Worm (Caenorhabditis elegans) whole organism, late embryonic: ENCODE results near the gene mcat-1.

ENCODE experiments used
- C08G9.2 ChIP-seq: sonication (generic microtip); optimal IDR thresholded peaks from 2 replicates; lab custom pipeline; 2016; ENCODE audit warnings: mild to moderate bottlenecking, missing genetic modification characterization, moderate library complexity, missing compliant biosample characterization
- F13H6.1 ChIP-seq: sonication (generic microtip); optimal IDR thresholded peaks from 2 replicates; lab custom pipeline; 2016; ENCODE audit warnings: missing genetic modification characterization, missing compliant biosample characterization
- K09A11.1 ChIP-seq: sonication (generic microtip); optimal IDR thresholded peaks from 2 replicates; lab custom pipeline; 2017; ENCODE audit warnings: antibody characterized with exemption, mild to moderate bottlenecking, missing genetic modification characterization, missing compliant biosample characterization; ENCODE audit not compliant: insufficient read depth
- Y22D7AL.16 ChIP-seq: sonication (generic microtip); optimal IDR thresholded peaks from 2 replicates; lab custom pipeline; 2016; ENCODE audit warnings: missing genetic modification characterization, missing compliant biosample characterization
- ama-1 ChIP-seq: fragments of 150-350 bp; optimal IDR thresholded peaks from 2 replicates; lab custom pipeline; 2014
- ceh-14 ChIP-seq: sonication (generic microtip); optimal IDR thresholded peaks from 2 replicates; lab custom pipeline; 2016; ENCODE audit warnings: missing genotype, missing genetic modification characterization, missing compliant biosample characterization
- ceh-18 ChIP-seq: sonication (generic microtip); optimal IDR thresholded peaks from 2 replicates; lab custom pipeline; 2016; ENCODE audit warnings: missing genetic modification characterization, missing compliant biosample characterization
- ceh-2 ChIP-seq: sonication (generic microtip); optimal IDR thresholded peaks from 2 replicates; lab custom pipeline; 2016; ENCODE audit warnings: missing genotype, missing genetic modification characterization, missing compliant biosample characterization
- ceh-22 ChIP-seq: sonication (generic microtip); optimal IDR thresholded peaks from 2 replicates; lab custom pipeline; 2017; ENCODE audit warnings: missing biosample characterization, missing genetic modification characterization
- ceh-24 ChIP-seq: sonication (generic microtip); optimal IDR thresholded peaks from 2 replicates; lab custom pipeline; 2016; ENCODE audit warnings: mild to moderate bottlenecking, missing genetic modification characterization, missing compliant biosample characterization
- ceh-30 ChIP-seq: fragments of 150-350 bp; optimal IDR thresholded peaks from 2 replicates; lab custom pipeline; 2014; ENCODE audit warnings: missing biosample characterization, missing genetic modification characterization
- ceh-31 ChIP-seq: sonication (generic microtip); optimal IDR thresholded peaks from 2 replicates; lab custom pipeline; 2016; ENCODE audit warnings: missing genetic modification characterization, missing compliant biosample characterization
- ceh-34 ChIP-seq: sonication (generic microtip); optimal IDR thresholded peaks from 2 replicates; lab custom pipeline; 2016; ENCODE audit warnings: mild to moderate bottlenecking, missing genetic modification characterization, missing compliant biosample characterization
- ceh-48 ChIP-seq: sonication (generic microtip); optimal IDR thresholded peaks from 2 replicates; lab custom pipeline; 2016; ENCODE audit warnings: missing genetic modification characterization, inconsistent platforms, missing compliant biosample characterization
- ceh-6 ChIP-seq: fragments of 200-800 bp; sonication (Bioruptor generic); optimal IDR thresholded peaks from 2 replicates; lab custom pipeline; 2018; ENCODE audit warnings: mild to moderate bottlenecking, missing genetic modification characterization, missing compliant biosample characterization
- dmd-4 ChIP-seq: sonication (generic microtip); optimal IDR thresholded peaks from 2 replicates; lab custom pipeline; 2016; ENCODE audit warnings: borderline replicate concordance, missing genetic modification characterization, missing compliant biosample characterization
- elt-2 ChIP-seq: sonication (generic microtip); optimal IDR thresholded peaks from 2 replicates; lab custom pipeline; 2016; ENCODE audit warnings: missing genetic modification reagents, missing genetic modification characterization, missing compliant biosample characterization
- elt-4 ChIP-seq: sonication (generic microtip); optimal IDR thresholded peaks from 2 replicates; lab custom pipeline; 2016; ENCODE audit warnings: missing genetic modification characterization, missing compliant biosample characterization
- eyg-1 ChIP-seq: sonication (generic microtip); optimal IDR thresholded peaks from 2 replicates; lab custom pipeline; 2016; ENCODE audit warnings: missing genotype, missing genetic modification characterization, missing compliant biosample characterization
- fax-1 ChIP-seq: sonication (generic microtip); optimal IDR thresholded peaks from 2 replicates; lab custom pipeline; 2016; ENCODE audit warnings: missing genotype, missing genetic modification characterization, missing compliant biosample characterization
- gmeb-2 ChIP-seq: sonication (generic microtip); optimal IDR thresholded peaks from 2 replicates; lab custom pipeline; 2016; ENCODE audit warnings: missing genetic modification characterization, inconsistent platforms, missing compliant biosample characterization
- hlh-13 ChIP-seq: fragments of 200-800 bp; sonication (Bioruptor generic); optimal IDR thresholded peaks from 2 replicates; lab custom pipeline; 2018; ENCODE audit warnings: mild to moderate bottlenecking, missing genetic modification characterization, missing compliant biosample characterization
- hlh-30 ChIP-seq: sonication (generic microtip); optimal IDR thresholded peaks from 2 replicates; lab custom pipeline; 2017; ENCODE audit warnings: antibody characterized with exemption, missing genetic modification characterization, missing compliant biosample characterization; ENCODE audit not compliant: insufficient read depth
- hlh-6 ChIP-seq: sonication (generic microtip); optimal IDR thresholded peaks from 2 replicates; lab custom pipeline; 2016; ENCODE audit warnings: missing genotype, missing genetic modification characterization, missing compliant biosample characterization
- hlh-8 ChIP-seq: sonication (generic microtip); optimal IDR thresholded peaks from 2 replicates; lab custom pipeline; 2016; ENCODE audit warnings: missing genotype, missing genetic modification characterization, missing compliant biosample characterization
- mec-3 ChIP-seq: sonication (generic microtip); optimal IDR thresholded peaks from 2 replicates; lab custom pipeline; 2016; ENCODE audit warnings: borderline replicate concordance, missing genetic modification characterization, missing compliant biosample characterization
- nfya-1 ChIP-seq: sonication (generic microtip); optimal IDR thresholded peaks from 2 replicates; lab custom pipeline; 2017; ENCODE audit warnings: missing genetic modification characterization, mild to moderate bottlenecking, missing compliant biosample characterization, antibody characterized with exemption, moderate library complexity
- nhr-11 ChIP-seq: fragments of 150-350 bp; optimal IDR thresholded peaks from 2 replicates; lab custom pipeline; 2014; ENCODE audit warnings: missing biosample characterization, missing genetic modification characterization
- odd-2 ChIP-seq: sonication (generic microtip); optimal IDR thresholded peaks from 2 replicates; lab custom pipeline; 2017; ENCODE audit warnings: antibody characterized with exemption, mild to moderate bottlenecking, missing genetic modification characterization, missing compliant biosample characterization
- pat-9 ChIP-seq: fragments of 200-800 bp; sonication (Bioruptor generic); optimal IDR thresholded peaks from 2 replicates; lab custom pipeline; 2018; ENCODE audit warnings: mild to moderate bottlenecking, missing genetic modification characterization, moderate library complexity, missing compliant biosample characterization
- pax-1 ChIP-seq: fragments of 150-350 bp; optimal IDR thresholded peaks from 2 replicates; lab custom pipeline; 2014; ENCODE audit warnings: missing biosample characterization, missing genetic modification characterization
- pqm-1 ChIP-seq: sonication (generic microtip); optimal IDR thresholded peaks from 2 replicates; lab custom pipeline; 2016; ENCODE audit warnings: missing genetic modification characterization, missing compliant biosample characterization
- sdc-2 ChIP-seq: sonication (generic microtip); optimal IDR thresholded peaks from 2 replicates; lab custom pipeline; 2016; ENCODE audit warnings: missing genotype, missing genetic modification characterization, missing compliant biosample characterization
- sox-2 ChIP-seq: fragments of 200-800 bp; sonication (Bioruptor generic); IDR thresholded peaks from 2 replicates; pipeline ENCODE4 v1.3.6; 2022; ENCODE audit warnings: missing genetic modification reagents, missing genetic modification characterization, missing compliant biosample characterization
- sox-4 ChIP-seq: sonication (generic microtip); optimal IDR thresholded peaks from 2 replicates; lab custom pipeline; 2017; ENCODE audit warnings: mild to moderate bottlenecking, missing genetic modification characterization, inconsistent platforms, missing compliant biosample characterization
- tbx-2 ChIP-seq: sonication (generic microtip); optimal IDR thresholded peaks from 2 replicates; lab custom pipeline; 2016; ENCODE audit warnings: missing genetic modification characterization, missing compliant biosample characterization
- ttx-3 ChIP-seq: sonication (generic microtip); optimal IDR thresholded peaks from 2 replicates; lab custom pipeline; 2016; ENCODE audit warnings: missing genetic modification reagents, missing genetic modification characterization, missing compliant biosample characterization
- unc-3 ChIP-seq, 2 experiments: fragments of 200-800 bp in 1 of 2; sonication (Bioruptor generic) in 1 of 2; sonication (generic microtip) in 1 of 2; conservative IDR thresholded peaks in 1 of 2; optimal IDR thresholded peaks in 1 of 2; 2 replicates each; pipeline versions ENCODE4 v1.3.6 to Lab custom; 2016 to 2022; ENCODE audit warnings: missing compliant biosample characterization in 2 of 2, missing genetic modification characterization in 2 of 2, missing genetic modification reagents in 1 of 2
- ztf-16 ChIP-seq: sonication (generic microtip); optimal IDR thresholded peaks from 2 replicates; lab custom pipeline; 2017; ENCODE audit warnings: missing genetic modification characterization, missing compliant biosample characterization

The mcat-1 gene

ce11 chrII:128929-129328 is 37.6 kb upstream of the mcat-1 start, which contains the start of gene srd-3:
Gene srd-3 (minus strand): TSS chrII:129029.
- TF ChIP-seq ztf-16 (tag; lab: Kevin White, UChicago) (no peak), eyg-1 (no peak), tbx-2 (tag; lab: Kevin White, UChicago) (no peak), F13H6.1 (tag; lab: Kevin White, UChicago) (no peak), ceh-24 (no peak), ttx-3 (no peak), sdc-2 (tag; lab: Kevin White, UChicago) (no peak), odd-2 (tag; lab: Kevin White, UChicago) (no peak), K09A11.1 (no peak), nhr-11 (tag; lab: Kevin White, UChicago) (no peak), pat-9 (tag; lab: Kevin White, UChicago) (no peak), pax-1 (tag; lab: Kevin White, UChicago) (no peak), elt-4 (tag; lab: Kevin White, UChicago) (no peak), ceh-6 (GFP tag; lab: Kevin White, UChicago) (no peak), ceh-18 (tag; lab: Kevin White, UChicago) (no peak)

- TF ChIP-seq elt-4 (tag; lab: Kevin White, UChicago) (no peak), pax-1 (tag; lab: Kevin White, UChicago) (no peak), pqm-1 (no peak), ceh-14 (no peak), mec-3 (no peak), ama-1 (lab: Kevin White, UChicago) (no peak), sox-2 (GFP tag; lab: Robert Waterston, UW) (no peak), sox-4 (tag; lab: Kevin White, UChicago) (no peak), gmeb-2 (tag; lab: Kevin White, UChicago) (no peak), pat-9 (tag; lab: Kevin White, UChicago) (no peak), ceh-30 (tag; lab: Kevin White, UChicago) (no peak), hlh-6 (tag; lab: Kevin White, UChicago) (no peak), dmd-4 (tag; lab: Kevin White, UChicago) (no peak), fax-1 (no peak), Y22D7AL.16 (tag; lab: Kevin White, UChicago) (no peak), ceh-18 (tag; lab: Kevin White, UChicago) (no peak)
These were observed 33.6 kb upstream of the mcat-1 start, which contains the start of gene nmur-2 for ce11 chrII:124904-125303. Gene nmur-2 (minus strand): TSS chrII:125004.

- TF ChIP-seq hlh-30: no peak
- peak; percentile 24 for TF ChIP-seq tbx-2 (tag; lab: Kevin White, UChicago)
- TF ChIP-seq F13H6.1 (tag; lab: Kevin White, UChicago): no peak
- TF ChIP-seq ama-1 (lab: Kevin White, UChicago): no peak
- no peak for TF ChIP-seq ztf-16 (tag; lab: Kevin White, UChicago)
- no peak for TF ChIP-seq pqm-1
- TF ChIP-seq elt-2 (tag; lab: Kevin White, UChicago): peak; percentile 40
- TF ChIP-seq mec-3: no peak
These were observed 31.2 kb upstream of the mcat-1 start for ce11 chrII:122494-122893.

DNA sequence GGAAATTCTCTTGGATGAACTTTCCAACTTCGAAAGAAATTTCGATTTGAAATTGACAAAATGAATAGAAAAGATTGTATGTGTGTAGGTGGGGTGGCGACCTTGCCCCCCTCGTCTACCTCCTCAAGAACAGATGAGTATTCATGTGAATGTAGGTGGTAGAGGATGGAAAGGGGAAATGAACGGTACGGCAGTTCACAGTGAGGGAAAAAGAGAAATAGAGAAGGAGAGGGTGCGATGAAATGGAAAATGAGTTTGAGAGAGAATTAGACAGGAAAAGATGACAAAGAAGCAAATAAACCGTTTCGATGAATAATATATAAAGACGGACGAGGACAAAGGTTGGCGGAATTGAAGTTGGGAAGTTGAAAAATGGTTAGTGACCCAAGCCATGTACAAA is 30.7 kb upstream of the mcat-1 start:
- peak; percentile 40 for TF ChIP-seq ceh-31 (tag; lab: Kevin White, UChicago)
- peak; percentile 31 for TF ChIP-seq nfya-1
- TF ChIP-seq fax-1: no peak
- TF ChIP-seq ceh-2: no peak

- TF ChIP-seq pax-1 (tag; lab: Kevin White, UChicago) (no peak), gmeb-2 (tag; lab: Kevin White, UChicago) (no peak), hlh-6 (tag; lab: Kevin White, UChicago) (no peak), sox-2 (GFP tag; lab: Robert Waterston, UW) (no peak), tbx-2 (tag; lab: Kevin White, UChicago) (no peak), ceh-30 (tag; lab: Kevin White, UChicago) (no peak), C08G9.2 (no peak), ceh-34 (tag; lab: Kevin White, UChicago) (no peak), eyg-1 (no peak), ttx-3 (no peak), unc-3 (GFP tag; conservative IDR thresholded peaks at IDR 0.05; lab: Robert Waterston, UW) (no peak), unc-3 (tag; optimal IDR thresholded peaks at IDR 0.05; lab: Kevin White, UChicago) (no peak), ceh-48 (tag; lab: Kevin White, UChicago) (no peak), hlh-8 (tag; lab: Kevin White, UChicago) (no peak), hlh-30 (no peak), ceh-22 (no peak), nhr-11 (tag; lab: Kevin White, UChicago) (no peak), hlh-13 (GFP tag; lab: Kevin White, UChicago) (no peak)
These were observed 29.8 kb upstream of the mcat-1 start, which contains the start of gene K10B4.3 for ce11 chrII:121121-121520. Gene K10B4.3 (minus strand): TSS chrII:121221.
